Worm (Caenorhabditis elegans): ENCODE results near the gene sri-26.
"Not testable (repeated sequence)": the region's sequence is repeated elsewhere in the genome, so short reads cannot be mapped to it uniquely, and the experiment has no call there.

sri-26 gene

DNA sequence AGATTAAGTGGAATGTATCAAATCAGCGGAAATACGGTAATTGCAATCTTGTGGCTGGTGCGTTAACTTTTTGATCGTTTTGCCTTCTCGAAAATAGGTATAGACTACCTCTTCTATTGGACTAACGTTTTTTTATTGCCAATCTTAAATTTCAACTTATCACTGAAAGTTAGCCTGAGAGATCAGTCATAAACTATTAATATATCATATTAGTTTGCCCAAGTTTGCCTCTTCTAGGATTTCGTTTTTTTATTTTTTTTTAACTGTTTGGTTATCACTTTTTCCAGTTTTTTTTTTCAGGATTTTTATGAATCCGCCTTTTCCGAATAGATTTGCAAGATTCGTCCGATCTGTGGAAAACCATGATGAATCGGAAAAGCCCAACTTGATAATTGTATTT, 29.2 kb downstream of the sri-26 start, which contains the start of gene kin-30:
TSS of gene kin-30 (plus strand) at position 301 of the 400 bp plus-strand sequence.
- TF ChIP-seq fkh-2 (tag; optimal IDR thresholded peaks at IDR 0.05) (no peak), R02D3.7 (tag; optimal IDR thresholded peaks at IDR 0.05) (no peak), jun-1 (tag; optimal IDR thresholded peaks at IDR 0.05) (no peak), ama-1 (optimal IDR thresholded peaks at IDR 0.05) (no peak), snpc-4 (tag; optimal IDR thresholded peaks at IDR 0.05) (no peak), pha-4 (tag; optimal IDR thresholded peaks at IDR 0.05) (no peak), tbx-2 (tag; optimal IDR thresholded peaks at IDR 0.05) (no peak)

DNA sequence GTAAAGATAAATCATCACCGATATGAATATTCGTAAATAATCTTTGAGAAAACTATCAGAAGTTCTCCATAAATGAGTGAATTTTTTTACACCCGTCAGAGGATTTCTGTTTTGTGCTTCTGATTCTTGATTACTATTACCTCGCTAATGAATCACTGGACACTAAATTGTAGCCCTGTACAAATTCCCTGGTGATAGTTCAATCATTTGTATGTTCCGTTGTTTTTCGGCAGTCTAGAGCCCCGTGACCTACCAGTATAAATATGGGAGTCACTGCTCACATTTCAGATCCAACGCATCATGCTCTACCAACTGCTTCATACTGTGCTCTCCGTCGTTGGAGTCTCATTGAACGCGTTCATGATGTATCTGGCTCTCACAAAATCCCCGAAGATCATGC, 35.0 kb downstream of the sri-26 start, which contains the start of gene srd-28:
TSS of gene srd-28 (plus strand) at position 301 of the 400 bp plus-strand sequence.
- not testable (repeated sequence) for TF ChIP-seq pha-4, ceh-16, jun-1 (tag; optimal IDR thresholded peaks at IDR 0.05)

DNA sequence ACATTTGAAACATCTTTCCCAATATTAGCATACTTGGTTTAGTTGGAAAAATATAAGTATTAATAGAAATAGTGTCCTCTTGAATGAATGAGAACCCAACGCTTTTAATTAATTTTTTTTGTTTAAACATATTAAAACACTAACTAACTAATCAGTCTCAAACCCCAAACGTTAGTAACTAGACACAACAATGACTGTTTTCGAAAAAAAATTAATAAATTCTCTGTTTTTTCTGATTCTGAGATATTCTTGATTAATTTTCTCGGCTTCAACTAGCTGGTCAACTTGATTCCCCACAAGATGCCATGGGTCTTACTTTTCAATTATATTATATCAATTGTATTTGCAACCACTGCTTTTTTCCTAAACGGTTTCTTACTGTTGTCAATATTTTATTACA, 36.8 kb downstream of the sri-26 start, which contains the start of gene srbc-76:
TSS of gene srbc-76 (plus strand) at position 301 of the 400 bp plus-strand sequence.
- TF ChIP-seq pqm-1 (tag; optimal IDR thresholded peaks at IDR 0.05) (no peak), fos-1 (tag; optimal IDR thresholded peaks at IDR 0.05) (no peak), ZK546.5 (tag; optimal IDR thresholded peaks at IDR 0.05) (no peak), fkh-10 (GFP tag; optimal IDR thresholded peaks at IDR 0.05) (no peak), egl-27 (tag; optimal IDR thresholded peaks at IDR 0.05) (no peak), aly-2 (tag; optimal IDR thresholded peaks at IDR 0.05) (no peak), eor-1 (tag; optimal IDR thresholded peaks at IDR 0.05) (no peak), fkh-2 (tag; optimal IDR thresholded peaks at IDR 0.05) (no peak), elt-3 (tag; optimal IDR thresholded peaks at IDR 0.05) (no peak), ceh-82 (tag; optimal IDR thresholded peaks at IDR 0.05) (no peak), nhr-76 (tag; optimal IDR thresholded peaks at IDR 0.05) (no peak)

DNA sequence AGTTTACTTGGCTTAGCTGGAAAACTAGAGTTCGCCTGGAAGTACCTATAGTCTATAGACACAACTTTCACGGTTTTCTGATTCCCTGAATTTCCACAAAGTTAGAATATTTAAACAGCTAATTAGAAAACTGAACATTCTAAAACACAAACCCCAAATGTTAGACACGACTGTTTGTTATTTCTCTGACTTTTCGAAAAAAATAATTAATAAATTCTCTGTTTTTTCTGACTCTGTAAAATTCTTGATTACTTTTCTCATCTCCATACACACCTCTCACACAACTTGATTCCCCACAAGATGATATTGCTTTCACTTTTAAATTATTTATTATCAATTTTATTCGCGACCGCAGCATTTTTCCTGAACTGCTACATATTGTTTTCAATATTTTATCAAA, 38.3 kb downstream of the sri-26 start, which contains the start of gene srbc-75:
TSS of gene srbc-75 (plus strand) at position 301 of the 400 bp plus-strand sequence.
- no peak for TF ChIP-seq mdl-1 (tag; optimal IDR thresholded peaks at IDR 0.05)
- no peak for TF ChIP-seq lsy-12 (tag; optimal IDR thresholded peaks at IDR 0.05)
- TF ChIP-seq fos-1 (tag; optimal IDR thresholded peaks at IDR 0.05), result no peak
- TF ChIP-seq elt-1 (tag; optimal IDR thresholded peaks at IDR 0.05), result no peak
- no peak for TF ChIP-seq egl-27 (tag; optimal IDR thresholded peaks at IDR 0.05)

DNA sequence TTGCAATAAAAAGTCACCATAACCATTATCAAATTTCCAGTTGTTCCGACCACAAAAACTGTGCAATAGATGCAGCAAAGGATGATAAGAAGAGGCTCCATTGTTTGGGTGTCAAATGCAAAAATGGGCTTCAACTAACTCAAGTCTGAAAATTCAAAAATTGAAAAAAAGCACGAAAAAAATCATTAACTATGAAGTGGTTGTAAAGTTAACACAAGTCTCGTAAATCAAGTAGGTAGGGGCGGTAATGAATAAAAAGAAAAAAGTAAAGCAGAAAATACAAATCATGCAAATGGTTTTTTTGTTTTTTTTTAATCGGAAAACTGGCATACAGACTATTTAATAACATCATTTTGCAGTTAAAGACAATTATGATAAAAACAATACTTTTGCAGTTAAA, 41.4 kb downstream of the sri-26 start, which contains the start of gene srsx-39:
TSS of gene srsx-39 (minus strand) at position 101 of the 400 bp plus-strand sequence.
- TF ChIP-seq hmg-11, fos-1, ztf-4 (tag; optimal IDR thresholded peaks at IDR 0.05): not testable (repeated sequence)

DNA sequence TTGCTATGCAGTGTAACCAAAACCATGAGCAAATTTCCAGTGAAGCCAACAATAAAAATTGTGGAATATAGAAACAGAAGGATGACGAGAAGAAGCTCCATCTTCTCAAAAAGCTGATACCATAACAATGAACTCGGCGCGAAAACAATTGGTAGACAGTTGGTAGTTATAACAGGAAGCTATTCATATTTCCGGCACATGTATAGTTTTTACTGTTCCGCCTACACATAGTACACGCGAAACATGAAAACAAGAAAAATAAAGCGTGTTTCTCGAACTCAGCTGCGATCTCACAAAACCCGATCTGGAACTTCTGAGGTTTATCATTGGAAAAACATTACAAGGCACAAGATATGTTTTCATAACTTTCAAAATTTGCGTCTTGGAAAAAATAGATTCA, 43.8 kb downstream of the sri-26 start, which contains the start of gene srsx-37:
TSS of gene srsx-37 (minus strand) at position 101 of the 400 bp plus-strand sequence.
- no peak for TF ChIP-seq ceh-9 (tag; optimal IDR thresholded peaks at IDR 0.05)

DNA sequence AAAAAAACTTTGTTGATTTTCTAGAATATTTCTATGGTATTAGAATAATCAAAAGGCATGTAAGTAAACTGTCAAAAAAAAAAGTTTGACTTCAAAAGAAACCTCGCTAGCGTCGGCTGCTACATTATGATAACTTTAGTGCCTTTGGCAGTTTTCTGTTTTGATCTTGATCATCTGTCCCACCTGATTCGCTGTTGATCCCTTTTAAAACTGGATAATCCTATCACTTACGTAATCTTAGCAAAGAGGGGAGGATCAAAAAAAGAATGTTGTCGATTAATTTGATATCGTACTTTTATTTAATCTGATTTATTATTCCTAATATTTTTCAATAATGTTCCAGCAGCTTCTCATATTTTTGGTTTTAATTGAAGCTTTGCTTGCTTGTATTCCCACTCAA, 44.6 kb downstream of the sri-26 start, which contains the start of gene M01B2.8:
TSS of gene M01B2.8 (plus strand) at position 301 of the 400 bp plus-strand sequence.
- TF ChIP-seq sea-2 (GFP tag; optimal IDR thresholded peaks at IDR 0.05) (no peak), nhr-25 (tag; optimal IDR thresholded peaks at IDR 0.05) (no peak), tbx-2 (tag; optimal IDR thresholded peaks at IDR 0.05) (no peak)

DNA sequence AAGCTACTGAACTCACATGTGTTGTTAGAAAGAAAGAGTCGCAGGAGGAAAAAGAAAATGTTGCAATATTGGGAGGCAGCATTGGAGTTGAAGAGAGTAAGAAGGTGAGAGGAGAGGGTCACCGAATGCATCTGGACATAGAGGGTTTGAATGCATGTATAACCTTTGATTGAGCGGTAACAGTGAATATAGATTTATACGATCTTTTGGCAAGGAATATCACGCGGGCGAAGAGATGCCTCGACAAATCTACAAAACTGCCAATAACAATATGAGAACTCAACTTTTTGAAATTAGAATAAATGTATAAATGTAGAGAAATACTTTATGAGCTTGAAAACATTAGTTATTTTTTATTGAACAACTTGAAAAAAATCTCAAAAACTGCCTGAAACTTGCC, 47.1 kb downstream of the sri-26 start, which contains the start of gene M01B2.10:
TSS of gene M01B2.10 (minus strand) at position 101 of the 400 bp plus-strand sequence.
- not testable (repeated sequence) for TF ChIP-seq egl-27, ceh-9, mdl-1 (tag; optimal IDR thresholded peaks at IDR 0.05)

All from whole organism, L3 larva.